Worm (Caenorhabditis elegans): Measurements from ENCODE around the gene nhr-54.

nhr-54 gene

DNA sequence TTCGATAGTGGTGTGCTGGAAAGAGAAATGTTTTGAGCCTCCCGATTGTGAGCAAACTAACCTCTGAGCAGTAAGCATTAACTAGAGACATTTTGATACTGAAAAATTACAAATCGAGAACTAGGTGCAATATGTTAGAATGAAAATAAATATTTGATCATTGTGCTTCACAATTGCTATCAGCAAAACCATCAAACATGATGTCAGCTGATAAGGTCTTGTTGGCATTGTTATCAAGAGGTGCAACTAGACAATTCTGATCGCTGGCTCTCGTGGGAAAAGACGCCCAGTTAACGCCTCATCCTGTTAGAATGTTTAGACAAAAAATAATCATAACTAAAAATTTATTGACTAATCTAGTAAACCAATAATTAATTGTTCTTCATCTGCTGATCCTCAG is 11.4 kb downstream of the nhr-54 start, which contains the start of gene comt-2 (continued):
- TF ChIP-seq unc-62 (GFP tag; optimal IDR thresholded peaks at IDR 0.05), result no peak
- no peak for TF ChIP-seq C34B4.2 (tag; optimal IDR thresholded peaks at IDR 0.05)
- TF ChIP-seq C16A3.4 (tag; optimal IDR thresholded peaks at IDR 0.05), result no peak
- TF ChIP-seq nhr-76 (tag; optimal IDR thresholded peaks at IDR 0.05), result no peak
- peak in 1 of 2 experiments; percentile 26 for TF ChIP-seq lin-35 (GFP tag; optimal IDR thresholded peaks at IDR 0.05)
- no peak for TF ChIP-seq nhr-47 (tag; optimal IDR thresholded peaks at IDR 0.05)

DNA sequence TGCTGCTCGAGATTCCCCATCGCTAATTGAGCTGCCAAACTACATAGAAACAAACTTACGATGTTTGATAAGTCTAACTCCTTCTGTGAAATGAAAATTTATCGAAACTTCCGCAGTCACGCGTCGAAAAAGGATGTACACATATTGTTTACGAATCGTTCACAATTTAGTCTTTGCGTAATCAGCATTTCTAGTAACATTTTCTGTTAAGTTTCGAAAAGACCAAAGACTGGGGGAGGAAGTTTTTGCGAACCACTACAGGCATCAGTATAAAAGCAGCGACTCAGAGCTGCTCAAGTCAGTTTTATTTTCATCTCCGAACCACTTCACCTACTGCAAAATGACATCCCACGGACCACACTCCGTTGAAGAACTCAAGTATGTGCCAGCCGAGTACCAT is 17.6 kb downstream of the nhr-54 start, which contains the start of gene sqst-4:
Gene sqst-4 (plus strand): TSS at position 301 of the 400 bp plus-strand sequence.
- TF ChIP-seq fkh-10 (GFP tag; optimal IDR thresholded peaks at IDR 0.05) (no peak), xbp-1 (tag; optimal IDR thresholded peaks at IDR 0.05) (no peak), mab-9 (GFP tag; IDR thresholded peaks at IDR 0.05) (no peak), sptf-1 (tag; optimal IDR thresholded peaks at IDR 0.05) (no peak), jun-1 (tag; optimal IDR thresholded peaks at IDR 0.05) (no peak), isw-1 (GFP tag; IDR thresholded peaks at IDR 0.05) (no peak), skn-1 (tag; optimal IDR thresholded peaks at IDR 0.05) (no peak), zip-4 (GFP tag; optimal IDR thresholded peaks at IDR 0.05) (no peak), unc-130 (tag; optimal IDR thresholded peaks at IDR 0.05) (no peak), pax-3 (tag; optimal IDR thresholded peaks at IDR 0.05) (no peak), snu-23 (GFP tag; optimal IDR thresholded peaks at IDR 0.05) (no peak), lin-39 (tag; optimal IDR thresholded peaks at IDR 0.05) (no peak), ces-1 (GFP tag; optimal IDR thresholded peaks at IDR 0.05) (no peak), nhr-77 (tag; optimal IDR thresholded peaks at IDR 0.05) (no peak), ceh-82 (tag; optimal IDR thresholded peaks at IDR 0.05) (no peak), ceh-8 (GFP tag; optimal IDR thresholded peaks at IDR 0.05) (no peak), dsc-1 (tag; optimal IDR thresholded peaks at IDR 0.05) (no peak), lin-14 (GFP tag; optimal IDR thresholded peaks at IDR 0.05) (no peak), C16A3.4 (tag; optimal IDR thresholded peaks at IDR 0.05) (no peak), dpl-1 (GFP tag; optimal IDR thresholded peaks at IDR 0.05) (no peak)

DNA sequence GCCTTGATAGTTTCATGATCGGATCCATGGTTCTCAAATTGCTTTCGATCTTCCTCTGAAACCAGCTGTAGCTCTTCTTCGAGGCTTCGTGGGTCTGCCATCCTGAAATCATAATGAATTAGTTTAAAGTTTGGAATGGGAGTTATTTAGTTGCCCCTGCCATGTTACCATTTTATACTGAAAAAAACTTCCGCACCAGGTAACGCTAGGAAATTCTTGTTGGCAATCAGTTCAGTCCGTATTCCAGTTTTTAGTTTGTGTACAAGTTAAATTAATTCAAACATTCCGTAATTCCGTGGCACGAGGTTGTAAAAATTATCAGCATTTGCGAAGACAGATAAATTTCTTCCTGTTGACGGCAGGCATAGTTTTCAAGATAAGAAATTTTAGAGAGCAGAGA is 18.3 kb downstream of the nhr-54 start, which contains the start of gene Y32B12A.5:
Gene Y32B12A.5 (minus strand): TSS at position 101 of the 400 bp plus-strand sequence.
- TF ChIP-seq efl-3 (GFP tag; optimal IDR thresholded peaks at IDR 0.05) (no peak), lin-14 (GFP tag; optimal IDR thresholded peaks at IDR 0.05) (no peak), elt-2 (tag; optimal IDR thresholded peaks at IDR 0.05) (no peak), nhr-84 (tag; optimal IDR thresholded peaks at IDR 0.05) (no peak), grh-1 (GFP tag; IDR thresholded peaks at IDR 0.05) (no peak), pag-3 (tag; optimal IDR thresholded peaks at IDR 0.05; ENCODE audit: borderline replicate concordance, insufficient read depth) (no peak), lin-39 (tag; optimal IDR thresholded peaks at IDR 0.05) (no peak), mdl-1 (tag; optimal IDR thresholded peaks at IDR 0.05) (no peak), nhr-85 (tag) (no peak), nhr-12 (tag; optimal IDR thresholded peaks at IDR 0.05) (no peak), lsy-2 (tag; optimal IDR thresholded peaks at IDR 0.05) (no peak)

DNA sequence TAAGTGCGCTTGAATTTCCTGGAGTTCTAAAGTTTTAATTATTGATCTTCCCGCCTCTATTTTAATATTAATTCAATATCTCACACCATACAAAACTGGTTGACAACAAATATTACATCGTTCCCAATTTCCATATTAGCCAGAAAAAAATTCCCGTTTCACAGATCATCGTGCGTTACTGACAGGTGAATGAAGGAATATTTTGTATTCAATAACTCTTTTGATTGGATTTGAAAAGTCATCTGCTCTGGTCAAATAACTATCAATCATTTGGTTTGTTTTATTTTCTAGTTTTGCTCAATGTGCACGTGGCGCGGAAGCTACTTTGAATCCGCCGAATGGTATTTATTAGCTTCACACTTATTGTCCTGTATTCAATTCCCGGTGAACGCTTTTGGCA is 22.0 kb downstream of the nhr-54 start, which contains the start of gene srh-139:
Gene srh-139 (plus strand): TSS at position 301 of the 400 bp plus-strand sequence.
- TF ChIP-seq efl-1 (optimal IDR thresholded peaks at IDR 0.05), result no peak
- no peak for TF ChIP-seq efl-1 (GFP tag; optimal IDR thresholded peaks at IDR 0.05 in 1 of 2)

DNA sequence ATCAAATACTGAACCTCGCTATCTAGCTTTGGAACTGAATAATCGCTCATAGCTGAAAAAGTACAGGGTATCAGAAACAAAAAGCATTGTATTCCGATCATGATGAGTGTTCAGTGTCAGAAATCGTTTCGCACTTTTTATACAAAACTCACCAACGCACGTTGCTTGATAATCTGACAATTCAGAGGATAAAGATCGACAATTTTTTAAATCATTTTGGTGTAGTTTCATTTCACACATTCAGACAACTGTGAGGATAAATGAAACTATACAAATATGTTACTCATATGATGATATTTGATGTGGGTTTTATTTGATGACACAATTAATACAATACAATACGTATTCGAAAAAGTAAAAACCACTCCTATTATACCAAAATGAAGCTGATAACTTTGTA is 22.7 kb downstream of the nhr-54 start, which contains the start of gene F57E7.2:
Gene F57E7.2 (minus strand): TSS at position 101 of the 400 bp plus-strand sequence.
- TF ChIP-seq aha-1 (tag; optimal IDR thresholded peaks at IDR 0.05) (no peak), nhr-90 (tag; optimal IDR thresholded peaks at IDR 0.05; ENCODE audit: poor library complexity) (no peak), pax-3 (tag; optimal IDR thresholded peaks at IDR 0.05) (no peak), jun-1 (tag; optimal IDR thresholded peaks at IDR 0.05) (no peak), lin-39 (tag; optimal IDR thresholded peaks at IDR 0.05) (no peak), ces-1 (GFP tag; optimal IDR thresholded peaks at IDR 0.05) (no peak), Y116A8C.19 (tag; optimal IDR thresholded peaks at IDR 0.05; ENCODE audit: borderline replicate concordance) (no peak), ceh-88 (GFP tag; IDR thresholded peaks at IDR 0.05) (no peak), blmp-1 (tag; optimal IDR thresholded peaks at IDR 0.05) (no peak), nhr-76 (tag; optimal IDR thresholded peaks at IDR 0.05) (no peak), fos-1 (tag; optimal IDR thresholded peaks at IDR 0.05) (no peak), irx-1 (tag; optimal IDR thresholded peaks at IDR 0.05) (no peak), mef-2 (tag; optimal IDR thresholded peaks at IDR 0.05) (no peak)
